Worm (Caenorhabditis elegans) whole organism, L1 larva: ENCODE measurements around the gene cyn-4.
"Not testable (repeated sequence)": the region's sequence is repeated elsewhere in the genome, so short reads cannot be mapped to it uniquely, and the experiment has no call there.

Source experiments
- C04F5.9 ChIP-seq: sonication (generic microtip); optimal IDR thresholded peaks from 2 replicates; lab custom pipeline; 2016; ENCODE audit warnings: missing genetic modification characterization, missing compliant biosample characterization
- F16B12.6 ChIP-seq: fragments of 150-350 bp; optimal IDR thresholded peaks from 2 replicates; lab custom pipeline; 2014; ENCODE audit warnings: missing biosample characterization, missing genetic modification characterization
- aly-2 ChIP-seq: fragments of 150-350 bp; optimal IDR thresholded peaks from 2 replicates; lab custom pipeline; 2014; ENCODE audit warnings: missing biosample characterization, missing genetic modification characterization
- ceh-8 ChIP-seq: fragments of 200-800 bp; sonication (Bioruptor generic); optimal IDR thresholded peaks from 2 replicates; lab custom pipeline; 2018; ENCODE audit warnings: mild to moderate bottlenecking, missing genetic modification characterization, moderate library complexity, missing compliant biosample characterization
- ces-1 ChIP-seq: fragments of 150-350 bp; optimal IDR thresholded peaks from 2 replicates; lab custom pipeline; 2014; ENCODE audit warnings: missing biosample characterization, missing genetic modification reagents, missing genetic modification characterization
- efl-1 ChIP-seq, 4 experiments: fragments of 150-350 bp; optimal IDR thresholded peaks in 3 of 4; peaks in 1 of 4; 1 replicate in 1 of 4; 2 replicates in 3 of 4; lab custom pipeline; 2014; ENCODE audit warnings: missing biosample characterization in 2 of 4, missing genetic modification characterization in 2 of 4, missing genetic modification reagents in 2 of 4
- efl-3 ChIP-seq: fragments of 200-800 bp; sonication (Bioruptor generic); optimal IDR thresholded peaks from 2 replicates; lab custom pipeline; 2018; ENCODE audit warnings: mild to moderate bottlenecking, missing genetic modification characterization, missing compliant biosample characterization
- egl-27 ChIP-seq, 2 experiments: fragments of 150-350 bp in 1 of 2; sonication (generic microtip); optimal IDR thresholded peaks; 3 replicates each; lab custom pipeline; 2017 to 2018; ENCODE audit warnings: missing biosample characterization in 2 of 2, missing genetic modification characterization in 2 of 2, missing genetic modification reagents in 2 of 2
- elt-3 ChIP-seq, 6 experiments: fragments of 150-350 bp in 1 of 6; sonication (generic microtip); optimal IDR thresholded peaks; 2 replicates each; lab custom pipeline; 2017 to 2018; ENCODE audit warnings: missing biosample characterization in 6 of 6, missing genetic modification characterization in 6 of 6, inconsistent platforms in 1 of 6
- ets-5 ChIP-seq: fragments of 200-800 bp; sonication (Bioruptor generic); IDR thresholded peaks from 2 replicates; pipeline ENCODE4 v1.3.6; 2022; ENCODE audit warnings: missing genetic modification characterization, missing compliant biosample characterization
- grh-1 ChIP-seq: fragments of 200-800 bp; sonication (Bioruptor generic); IDR thresholded peaks from 2 replicates; pipeline ENCODE4 v1.3.6; 2022; ENCODE audit warnings: missing genetic modification reagents, missing genetic modification characterization, missing compliant biosample characterization
- irx-1 ChIP-seq: sonication (generic microtip); optimal IDR thresholded peaks from 2 replicates; lab custom pipeline; 2016; ENCODE audit warnings: missing genetic modification characterization, missing compliant biosample characterization
- lin-13 ChIP-seq: fragments of 150-350 bp; optimal IDR thresholded peaks from 2 replicates; lab custom pipeline; 2014; ENCODE audit warnings: missing biosample characterization, missing genetic modification reagents, missing genetic modification characterization
- lin-14 ChIP-seq: fragments of 200-800 bp; sonication (Bioruptor generic); optimal IDR thresholded peaks from 2 replicates; lab custom pipeline; 2018; ENCODE audit warnings: mild to moderate bottlenecking, missing genetic modification characterization, moderate library complexity, missing compliant biosample characterization
- lsy-2 ChIP-seq, 2 experiments: fragments of 150-350 bp; optimal IDR thresholded peaks; 2 replicates each; lab custom pipeline; 2014; ENCODE audit warnings: missing biosample characterization in 2 of 2, missing genetic modification characterization in 2 of 2
- mab-9 ChIP-seq: fragments of 200-800 bp; sonication (Bioruptor generic); IDR thresholded peaks from 2 replicates; pipeline ENCODE4 v1.3.6; 2022; ENCODE audit warnings: missing genetic modification reagents, missing genetic modification characterization, missing compliant biosample characterization
- mef-2 ChIP-seq: fragments of 150-350 bp; optimal IDR thresholded peaks from 2 replicates; lab custom pipeline; 2014; ENCODE audit warnings: missing biosample characterization, missing genetic modification characterization
- mep-1 ChIP-seq: fragments of 150-350 bp; optimal IDR thresholded peaks from 2 replicates; lab custom pipeline; 2014; ENCODE audit warnings: missing biosample characterization, missing genetic modification characterization
- nhr-12 ChIP-seq: sonication (generic microtip); optimal IDR thresholded peaks from 2 replicates; lab custom pipeline; 2017; ENCODE audit warnings: missing biosample characterization, missing genetic modification characterization
- nhr-71 ChIP-seq: sonication (generic microtip); optimal IDR thresholded peaks from 2 replicates; lab custom pipeline; 2016; ENCODE audit warnings: mild to moderate bottlenecking, missing genetic modification characterization, moderate library complexity, missing compliant biosample characterization
- nhr-77 ChIP-seq: fragments of 150-350 bp; optimal IDR thresholded peaks from 2 replicates; lab custom pipeline; 2014; ENCODE audit warnings: missing biosample characterization, missing genetic modification characterization
- pag-3 ChIP-seq: sonication (generic microtip); optimal IDR thresholded peaks from 2 replicates; lab custom pipeline; 2017; ENCODE audit warnings: missing genetic modification characterization, mild to moderate bottlenecking, missing compliant biosample characterization, antibody characterized with exemption, borderline replicate concordance; ENCODE audit not compliant: insufficient read depth
- pqm-1 ChIP-seq: sonication (generic microtip); optimal IDR thresholded peaks from 3 replicates; lab custom pipeline; 2017; ENCODE audit warnings: missing biosample characterization, missing genetic modification characterization
- rnt-1 ChIP-seq: sonication (generic microtip); optimal IDR thresholded peaks from 2 replicates; lab custom pipeline; 2016; ENCODE audit warnings: mild to moderate bottlenecking, missing genetic modification characterization, moderate library complexity, missing compliant biosample characterization
- sox-4 ChIP-seq: sonication (generic microtip); optimal IDR thresholded peaks from 2 replicates; lab custom pipeline; 2016; ENCODE audit warnings: missing genetic modification characterization, missing compliant biosample characterization
- tlp-1 ChIP-seq: fragments of 150-350 bp; optimal IDR thresholded peaks from 2 replicates; lab custom pipeline; 2014; ENCODE audit warnings: missing biosample characterization, missing genetic modification characterization
- unc-130 ChIP-seq: fragments of 150-350 bp; optimal IDR thresholded peaks from 2 replicates; lab custom pipeline; 2017; ENCODE audit warnings: missing biosample characterization, missing genetic modification characterization, inconsistent platforms
- unc-98 ChIP-seq: fragments of 200-800 bp; sonication (Bioruptor generic); IDR thresholded peaks from 2 replicates; pipeline ENCODE4 v1.3.6; 2022; ENCODE audit warnings: missing genetic modification characterization, missing compliant biosample characterization
- xbp-1 ChIP-seq: sonication (generic microtip); optimal IDR thresholded peaks from 2 replicates; lab custom pipeline; 2016; ENCODE audit warnings: missing genetic modification characterization, missing compliant biosample characterization
- zag-1 ChIP-seq: fragments of 150-350 bp; optimal IDR thresholded peaks from 2 replicates; lab custom pipeline; 2014; ENCODE audit warnings: missing biosample characterization, missing genetic modification characterization

cyn-4 gene

DNA sequence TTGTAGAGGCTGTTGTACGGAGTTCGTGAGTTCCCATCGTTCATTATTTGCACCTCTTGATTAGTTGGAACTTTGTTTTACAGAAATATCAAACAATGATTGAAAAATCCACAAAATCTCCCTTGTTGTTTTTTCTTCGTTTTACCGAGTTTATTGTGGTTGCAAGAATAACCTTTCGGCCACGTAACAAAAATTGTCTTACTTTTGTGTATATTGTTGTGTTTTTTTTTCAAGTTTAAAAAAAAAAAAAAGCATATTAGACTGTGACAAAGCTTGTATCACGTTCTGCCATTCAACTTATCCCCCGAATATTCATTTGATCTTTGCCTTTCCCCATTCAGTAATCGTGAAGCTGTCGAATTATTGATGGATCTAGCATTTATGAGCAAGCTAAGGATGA lies 44.8 kb upstream of the cyn-4 start, which contains the start of gene F44F4.10:
F44F4.10 (minus strand) TSS at position 101 of the 400 bp plus-strand sequence.
- no peak for TF ChIP-seq pqm-1 (tag; lab: Kevin White, UChicago)
- no peak for TF ChIP-seq nhr-77 (tag; lab: Kevin White, UChicago)
- TF ChIP-seq mef-2 (tag; lab: Kevin White, UChicago): no peak
- no peak for TF ChIP-seq ces-1 (GFP tag; lab: Kevin White, UChicago)
- TF ChIP-seq C04F5.9 (tag; lab: Kevin White, UChicago): no peak
- TF ChIP-seq, all 84 proteins: peak for 0

DNA sequence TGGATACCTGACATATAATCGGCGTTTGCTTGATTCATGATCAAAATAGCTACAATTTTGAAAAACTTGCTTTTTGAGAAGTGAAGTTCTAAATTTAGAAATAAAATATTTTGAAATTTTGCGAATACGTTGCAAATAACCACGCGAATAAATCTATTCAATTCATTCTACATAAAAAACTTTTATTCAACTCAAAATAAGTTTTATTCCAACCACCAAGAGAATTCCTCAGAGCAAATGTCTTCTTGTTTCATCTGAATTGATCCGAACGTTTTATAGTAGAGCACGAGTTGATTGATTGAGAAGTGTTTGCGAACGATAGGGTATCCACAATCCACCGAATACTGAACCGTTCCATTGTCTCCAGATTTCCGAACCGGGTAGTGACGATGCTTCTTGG lies 43.3 kb upstream of the cyn-4 start, which contains the start of gene F44F4.9:
F44F4.9 (minus strand) TSS at position 101 of the 400 bp plus-strand sequence.
- no peak for TF ChIP-seq ets-5 (GFP tag; lab: Robert Waterston, UW)
- TF ChIP-seq, all 84 proteins: peak for 0

DNA sequence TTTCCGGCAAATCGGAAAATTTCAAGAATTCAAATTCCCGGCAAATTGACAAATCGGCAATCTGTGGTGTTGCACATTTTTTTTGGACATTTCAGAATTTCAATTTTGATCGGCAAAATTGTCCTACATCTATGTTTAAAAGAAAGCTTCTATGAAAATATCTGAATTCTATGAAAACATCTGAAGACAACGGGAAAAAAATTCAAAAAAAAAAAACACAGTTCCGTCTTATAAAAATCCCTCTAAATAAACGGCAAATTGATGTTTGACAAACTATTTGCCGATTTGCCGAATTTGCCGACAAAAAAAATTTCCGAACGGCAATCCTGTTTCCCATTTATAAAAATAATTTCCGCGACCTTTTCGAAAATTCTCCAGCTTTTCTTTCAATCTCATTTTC lies 42.0 kb upstream of the cyn-4 start, which contains the start of gene F44F4.15:
F44F4.15 (plus strand) TSS at position 301 of the 400 bp plus-strand sequence.
- TF ChIP-seq unc-98 (GFP tag; lab: Robert Waterston, UW) (no peak), grh-1 (GFP tag; lab: Robert Waterston, UW) (no peak), unc-130 (tag; lab: Kevin White, UChicago) (no peak), xbp-1 (tag; lab: Kevin White, UChicago) (no peak), efl-3 (no peak), nhr-12 (no peak), rnt-1 (tag; lab: Kevin White, UChicago) (no peak), mab-9 (no peak), ceh-8 (no peak)

DNA sequence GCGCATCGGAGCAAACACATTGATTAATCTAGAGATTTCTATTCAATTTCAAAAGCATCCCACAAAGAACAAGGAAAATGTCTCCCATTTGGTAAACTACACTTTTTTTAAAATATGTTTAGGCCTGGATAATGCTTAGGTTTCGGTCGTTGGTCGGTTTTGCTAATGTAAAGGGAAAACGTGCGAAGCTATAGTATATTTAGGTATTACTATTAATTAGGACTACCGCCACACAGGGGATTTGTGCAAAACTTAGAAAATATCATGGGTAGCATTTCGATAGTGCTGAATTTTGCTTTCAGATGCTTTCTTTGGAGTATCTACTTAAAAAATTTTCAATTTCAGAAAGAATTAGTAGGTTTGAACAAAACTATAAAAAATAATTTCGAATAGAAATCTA lies 40.6 kb upstream of the cyn-4 start:
- TF ChIP-seq elt-3 (tag; optimal IDR thresholded peaks at IDR 0.05; lab: Kevin White, UChicago) (no peak), lin-14 (GFP tag; lab: Kevin White, UChicago) (no peak), tlp-1 (tag; lab: Kevin White, UChicago) (no peak), rnt-1 (tag; lab: Kevin White, UChicago) (no peak), mep-1 (no peak), egl-27 (tag; optimal IDR thresholded peaks at IDR 0.05; lab: Kevin White, UChicago) (no peak), nhr-12 (no peak), nhr-71 (no peak), lin-13 (GFP tag; lab: Kevin White, UChicago) (no peak), aly-2 (tag; lab: Kevin White, UChicago) (no peak)

DNA sequence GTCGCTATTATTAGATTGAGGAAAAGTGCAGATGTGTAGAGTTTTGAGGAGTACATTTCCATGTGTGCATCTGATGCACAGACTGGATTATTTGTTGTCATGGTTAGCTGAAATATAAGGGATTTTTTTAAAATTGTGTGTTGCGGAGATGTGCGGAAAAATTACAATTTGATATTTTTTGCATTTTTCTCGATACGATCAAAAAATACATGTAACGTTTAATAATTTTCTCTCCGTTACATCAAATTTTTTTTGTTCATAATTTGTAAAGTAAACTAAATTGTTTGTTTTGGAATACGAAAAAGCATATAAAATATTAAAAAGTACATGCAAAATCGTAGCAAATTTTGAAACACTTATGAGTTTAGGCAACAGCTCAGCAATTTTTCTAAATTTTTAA lies 37.8 kb upstream of the cyn-4 start, which contains the start of gene sra-11:
sra-11 (minus strand) TSS at position 101 of the 400 bp plus-strand sequence.
- TF ChIP-seq ets-5 (GFP tag; lab: Robert Waterston, UW): no peak
- TF ChIP-seq efl-1 (optimal IDR thresholded peaks at IDR 0.05; lab: Kevin White, UChicago): no peak
- TF ChIP-seq efl-1 (GFP tag; optimal IDR thresholded peaks at IDR 0.05 in 1 of 2; lab: Kevin White, UChicago): no peak
- no peak for TF ChIP-seq pag-3 (tag; lab: Kevin White, UChicago)
- no peak for TF ChIP-seq zag-1
- no peak for TF ChIP-seq F16B12.6
- no peak for TF ChIP-seq grh-1 (GFP tag; lab: Robert Waterston, UW)

DNA sequence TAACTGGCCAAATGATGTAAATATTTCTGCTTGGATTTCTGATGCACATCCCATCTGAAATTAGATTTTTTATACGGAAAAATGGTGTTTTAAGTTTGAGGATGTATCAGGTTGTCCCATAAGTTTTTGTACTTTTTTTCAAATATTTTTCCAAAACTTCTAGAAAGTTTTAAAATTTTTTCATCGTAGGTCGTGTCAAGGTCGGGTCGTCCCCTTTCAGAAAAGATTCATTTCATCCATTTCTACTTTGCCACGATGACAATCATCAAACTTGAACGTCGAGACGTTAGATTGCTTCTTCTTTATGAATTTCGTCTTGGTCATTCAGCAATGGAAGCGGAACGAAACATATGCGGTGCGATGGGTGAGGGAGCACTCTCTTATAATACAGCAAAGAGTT lies 32.0 kb upstream of the cyn-4 start, which contains the start of gene sra-12:
sra-12 (minus strand) TSS at position 101 of the 400 bp plus-strand sequence.
- not testable (repeated sequence) for TF ChIP-seq sox-4 (tag; lab: Kevin White, UChicago); lsy-2 (tag; optimal IDR thresholded peaks at IDR 0.05; lab: Kevin White, UChicago); irx-1 (tag; lab: Kevin White, UChicago)
